Fruit fly (Drosophila melanogaster): ENCODE data around the gene CG34174.

CG34174 gene

DNA sequence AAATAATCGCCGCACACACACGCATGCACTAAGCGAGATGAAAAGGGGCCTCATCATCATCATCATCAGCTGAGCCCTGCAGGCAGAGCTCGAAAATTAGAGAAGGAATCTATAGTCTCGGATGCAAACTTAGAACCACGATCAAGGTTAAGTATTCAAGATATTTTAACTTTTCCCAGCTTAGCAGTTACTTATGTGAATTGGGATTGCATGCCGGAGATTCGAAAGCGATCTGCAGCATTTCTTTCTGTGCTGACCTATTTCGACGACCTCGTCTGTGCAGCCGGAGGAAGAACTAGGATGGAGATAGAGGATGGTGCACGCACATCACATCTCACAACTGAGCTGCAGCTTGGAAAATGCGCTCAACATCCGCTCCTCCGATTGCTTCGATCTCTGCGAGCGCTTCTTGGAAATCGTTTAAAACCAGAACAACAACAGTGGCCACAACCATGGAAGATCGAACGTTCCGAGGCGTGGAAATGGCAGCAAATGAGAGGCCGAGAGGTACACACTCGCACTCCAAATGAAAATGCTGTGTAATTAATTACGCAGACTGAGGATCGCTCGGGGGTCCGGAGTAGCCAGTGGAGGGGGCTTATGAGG lies 31.2 kb upstream of the CG34174 start (continued):
- TF ChIP-seq CG9876 (GFP tag; optimal IDR thresholded peaks at IDR 0.05) (peak; percentile 53), gt (GFP tag; IDR thresholded peaks at IDR 0.05) (peak; percentile 68; the same call in 1 of the 2 replicates), CG14710 (tag; optimal IDR thresholded peaks at IDR 0.05) (peak; percentile 84), Fer3 (tag; optimal IDR thresholded peaks at IDR 0.05) (no peak), knrl (GFP tag; IDR thresholded peaks at IDR 0.05; ENCODE audit: partially characterized antibody) (no peak), cato (GFP tag; optimal IDR thresholded peaks at IDR 0.05; ENCODE audit: borderline replicate concordance) (peak; percentile 25), Dad (GFP tag; optimal IDR thresholded peaks at IDR 0.05) (peak; percentile 21), Blimp-1 (GFP tag; optimal IDR thresholded peaks at IDR 0.05) (peak; percentile 33), nerfin-1 (tag; optimal IDR thresholded peaks at IDR 0.05) (peak; percentile 36), sisA (GFP tag; IDR thresholded peaks at IDR 0.05) (peak; percentile 59), CG31441 (GFP tag; IDR thresholded peaks at IDR 0.05) (peak; percentile 81), ken (GFP tag; IDR thresholded peaks at IDR 0.05) (0 out of 3 replicates have a peak, but pooled peaks have one; percentile 36), CG9727 (GFP tag; optimal IDR thresholded peaks at IDR 0.05) (peak; percentile 92), Hmr (GFP tag; optimal IDR thresholded peaks at IDR 0.05) (no peak), CG32772 (GFP tag; IDR thresholded peaks at IDR 0.05) (peak; percentile 49; the same call in 1 of the 2 replicates), CG11093 (GFP tag; IDR thresholded peaks at IDR 0.05) (peak; percentile 50; the same call in 2 of the 3 replicates), dan (GFP tag; IDR thresholded peaks at IDR 0.05) (peak; percentile 89), CG4707 (GFP tag; optimal IDR thresholded peaks at IDR 0.05) (peak; percentile 44), Hsf (GFP tag; optimal IDR thresholded peaks at IDR 0.05) (peak; percentile 64), CG2116 (GFP tag; optimal IDR thresholded peaks at IDR 0.05) (peak; percentile 23), Atf3 (GFP tag; optimal IDR thresholded peaks at IDR 0.05) (peak; percentile 73), CG3726 (GFP tag; IDR thresholded peaks at IDR 0.05) (peak; percentile 56; the same call in 2 of the 3 replicates), Awh (GFP tag; IDR thresholded peaks at IDR 0.05) (peak; percentile 66), CG4730 (GFP tag; IDR thresholded peaks at IDR 0.05) (peak; percentile 44; the same call in 1 of the 2 replicates), da (GFP tag; optimal IDR thresholded peaks at IDR 0.05) (no peak), CG3163 (GFP tag; optimal IDR thresholded peaks at IDR 0.05) (no peak), Opbp (GFP tag; IDR thresholded peaks at IDR 0.05; ENCODE audit: partially characterized antibody) (no peak), CG10462 (GFP tag; optimal IDR thresholded peaks at IDR 0.05) (peak; percentile 12), CrebB (tag; optimal IDR thresholded peaks at IDR 0.05) (no peak), H2.0 (GFP tag; IDR thresholded peaks at IDR 0.05) (peak; percentile 58; the same call in 1 of the 2 replicates), CG8388 (GFP tag; optimal IDR thresholded peaks at IDR 0.05) (peak; percentile 54), Usf (GFP tag; optimal IDR thresholded peaks at IDR 0.05) (peak; percentile 81), sqz (GFP tag; optimal IDR thresholded peaks at IDR 0.05) (peak; percentile 36), Atf-2 (GFP tag; optimal IDR thresholded peaks at IDR 0.05) (peak; percentile 56), zen (tag; optimal IDR thresholded peaks at IDR 0.05) (peak; percentile 79), CG18619 (GFP tag; optimal IDR thresholded peaks at IDR 0.05) (peak; percentile 25), CG7786 (GFP tag; optimal IDR thresholded peaks at IDR 0.05) (peak; percentile 73), lilli (GFP tag; optimal IDR thresholded peaks at IDR 0.05) (peak; percentile 47), wor (GFP tag; IDR thresholded peaks at IDR 0.05) (no peak), croc (GFP tag; conservative IDR thresholded peaks at IDR 0.05) (peak; percentile 71), CG2875 (GFP tag; optimal IDR thresholded peaks at IDR 0.05) (peak; percentile 61), tgo (GFP tag; IDR thresholded peaks at IDR 0.05) (peak; percentile 17; the same call in 1 of the 3 replicates), CG7357 (GFP tag; IDR thresholded peaks at IDR 0.05) (peak; percentile 42; the same call in 1 of the 3 replicates), sens-2 (GFP tag; IDR thresholded peaks at IDR 0.05) (peak; percentile 68; the same call in 1 of the 2 replicates), CG18599 (GFP tag; optimal IDR thresholded peaks at IDR 0.05) (peak; percentile 5), CG15601 (tag; optimal IDR thresholded peaks at IDR 0.05) (peak; percentile 56), CG1603 (tag; optimal IDR thresholded peaks at IDR 0.05) (peak; percentile 92), ranshi (GFP tag; IDR thresholded peaks at IDR 0.05) (peak; percentile 71; the same call in 1 of the 2 replicates), ap (GFP tag; IDR thresholded peaks at IDR 0.05) (no peak)

All from whole organism, embryonic.